Worm (Caenorhabditis elegans): ENCODE data around the gene Y57E12AL.6.

Y57E12AL.6 gene

DNA sequence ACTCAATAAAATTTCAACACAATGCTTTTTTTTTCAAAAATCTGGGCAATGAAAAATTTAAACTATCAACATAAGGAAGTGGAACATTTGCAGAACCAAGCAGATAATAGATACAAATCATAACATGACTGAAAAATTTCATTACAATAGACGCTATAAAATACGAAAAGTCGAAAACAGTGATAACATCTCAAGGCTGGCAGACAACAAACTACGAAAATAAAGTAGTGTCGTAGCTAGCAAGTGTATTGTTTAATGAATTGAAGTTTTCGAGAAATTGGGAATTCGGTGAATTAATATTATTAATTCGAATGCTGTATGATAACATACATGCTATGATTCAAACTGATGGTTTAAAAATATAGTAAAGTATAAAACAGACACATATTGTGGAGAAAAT is 36.5 kb upstream of the Y57E12AL.6 start:
- TF ChIP-seq efl-3 (GFP tag; optimal IDR thresholded peaks at IDR 0.05) (no peak), nhr-85 (tag) (no peak), efl-1 (optimal IDR thresholded peaks at IDR 0.05) (no peak), efl-1 (GFP tag; optimal IDR thresholded peaks at IDR 0.05 in 1 of 2) (peak in 1 of 2 experiments; percentile 6)

DNA sequence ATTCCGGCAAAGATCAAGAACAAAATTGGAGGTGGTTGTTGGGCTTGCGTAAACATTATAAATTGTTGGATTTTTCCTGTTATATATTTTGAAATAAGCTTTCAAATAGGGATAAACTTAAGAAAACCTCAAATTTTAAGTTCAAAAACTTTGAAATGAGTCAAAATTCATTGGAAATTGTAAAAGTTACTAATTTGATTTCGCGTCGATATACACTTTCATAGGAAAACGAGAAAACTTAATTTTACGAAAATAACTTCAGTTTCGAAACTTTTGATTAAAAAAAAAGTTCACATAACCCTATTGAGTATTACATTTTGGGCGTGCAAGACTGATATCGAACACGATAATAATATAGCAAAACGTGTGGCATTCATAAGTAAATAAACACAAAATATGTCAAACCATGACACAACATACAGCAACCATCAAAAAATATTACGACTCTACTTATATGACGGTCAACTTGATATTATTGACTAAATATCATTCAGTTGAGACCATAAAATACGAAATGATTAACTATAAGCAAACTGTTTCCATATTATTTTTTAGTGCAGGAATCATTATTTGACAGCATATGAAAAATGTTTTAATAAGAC is 36.0 kb upstream of the Y57E12AL.6 start:
- TF ChIP-seq snu-23 (GFP tag; optimal IDR thresholded peaks at IDR 0.05): no peak
- TF ChIP-seq efl-1 (optimal IDR thresholded peaks at IDR 0.05): no peak
- peak in 1 of 2 experiments; percentile 91 for TF ChIP-seq efl-1 (GFP tag; optimal IDR thresholded peaks at IDR 0.05 in 1 of 2)

DNA sequence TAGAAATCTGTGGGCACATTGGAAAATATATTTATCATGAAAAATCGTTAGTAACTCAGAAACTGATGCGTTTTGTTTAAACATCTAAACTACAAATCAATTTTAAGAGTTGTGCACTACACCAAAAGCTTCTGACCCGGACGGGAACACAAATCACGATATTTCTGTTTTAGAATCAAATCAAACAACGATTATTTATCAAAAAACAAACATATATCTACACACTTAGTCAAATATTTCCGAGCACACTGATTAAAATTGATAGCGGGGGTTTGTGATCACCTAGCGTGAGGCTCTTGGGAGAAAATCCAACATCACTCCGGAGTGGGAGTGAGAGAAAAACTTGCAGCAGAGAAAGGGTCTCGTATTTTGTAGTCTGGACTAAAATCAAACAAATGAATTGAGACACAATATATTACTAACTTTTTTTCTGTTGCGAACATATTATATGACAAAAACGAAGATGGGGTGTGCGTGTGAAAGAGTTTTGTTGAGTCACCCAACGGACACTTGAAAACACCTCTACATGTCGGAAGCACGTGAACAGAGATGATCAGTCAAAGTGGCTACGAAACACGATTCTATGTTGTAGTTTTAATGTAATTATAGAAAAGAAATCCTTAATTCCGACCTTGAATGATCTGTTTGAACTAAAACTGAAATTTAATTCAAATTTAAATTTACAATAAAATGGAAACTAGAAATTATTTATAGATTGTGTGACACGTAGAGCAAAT is 35.2 kb upstream of the Y57E12AL.6 start:
- TF ChIP-seq nhr-20 (tag; optimal IDR thresholded peaks at IDR 0.05): peak; percentile 51
- no peak for TF ChIP-seq unc-62 (GFP tag; optimal IDR thresholded peaks at IDR 0.05)
- peak; percentile 19 for TF ChIP-seq nhr-71 (tag; optimal IDR thresholded peaks at IDR 0.05)
- TF ChIP-seq nhr-85 (tag): peak; percentile 71
- TF ChIP-seq dsc-1 (tag; optimal IDR thresholded peaks at IDR 0.05): peak; percentile 14
- TF ChIP-seq lin-14 (GFP tag; optimal IDR thresholded peaks at IDR 0.05): peak; percentile 15
- no peak for TF ChIP-seq unc-86 (tag; optimal IDR thresholded peaks at IDR 0.05)
- peak; percentile 67 for TF ChIP-seq elt-2 (tag; optimal IDR thresholded peaks at IDR 0.05)

DNA sequence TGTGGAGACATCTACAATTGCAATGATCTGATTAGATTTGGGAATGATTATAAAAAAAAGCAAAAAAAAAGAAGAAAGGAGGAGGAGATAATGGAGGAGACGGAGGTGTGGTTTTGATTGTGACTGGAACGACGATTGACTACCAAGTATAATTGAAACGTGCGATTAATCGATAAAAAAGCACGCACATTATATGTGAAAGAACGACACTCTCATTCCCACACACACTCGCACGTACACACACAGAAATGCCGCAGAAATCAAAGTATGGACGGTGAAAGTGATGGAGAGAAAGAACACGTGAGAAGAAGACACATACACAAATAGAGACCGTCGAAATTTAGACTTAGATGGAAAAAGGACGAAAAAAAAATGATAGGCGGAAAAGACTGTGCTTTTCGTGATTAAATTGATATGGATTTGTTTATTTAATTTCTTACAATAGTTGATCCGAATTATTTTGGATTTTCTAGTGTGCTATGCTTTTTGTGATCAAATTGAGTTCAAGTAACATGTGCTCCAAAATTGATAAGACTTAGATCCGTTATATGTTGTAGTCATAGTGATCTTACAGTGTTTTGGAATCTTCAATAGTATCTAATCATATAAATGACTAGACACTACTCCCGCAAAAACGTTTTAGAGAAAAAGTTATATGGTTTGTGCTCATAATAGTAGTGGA is 33.6 kb upstream of the Y57E12AL.6 start, which contains the start of gene nhr-135:
nhr-135 (minus strand) TSS at position 51 of the 682 bp plus-strand sequence.
- TF ChIP-seq unc-130 (tag; optimal IDR thresholded peaks at IDR 0.05) (peak; percentile 56), lsy-2 (tag; optimal IDR thresholded peaks at IDR 0.05) (peak in 1 of 2 experiments; percentile 50), nhr-28 (tag; optimal IDR thresholded peaks at IDR 0.05) (no peak), ets-5 (GFP tag; IDR thresholded peaks at IDR 0.05) (no peak), sup-37 (GFP tag; optimal IDR thresholded peaks at IDR 0.05) (no peak), pag-3 (tag; optimal IDR thresholded peaks at IDR 0.05; ENCODE audit: borderline replicate concordance, insufficient read depth) (no peak), nhr-76 (tag; optimal IDR thresholded peaks at IDR 0.05) (no peak), nhr-77 (tag; optimal IDR thresholded peaks at IDR 0.05) (peak; percentile 43), nhr-71 (tag; optimal IDR thresholded peaks at IDR 0.05) (peak; percentile 66), C34B4.2 (tag; optimal IDR thresholded peaks at IDR 0.05) (no peak), zip-4 (GFP tag; optimal IDR thresholded peaks at IDR 0.05) (no peak), grh-1 (GFP tag; IDR thresholded peaks at IDR 0.05) (no peak), mep-1 (tag; optimal IDR thresholded peaks at IDR 0.05) (peak; percentile 58), tbx-2 (tag; optimal IDR thresholded peaks at IDR 0.05) (peak; percentile 40), lin-14 (GFP tag; optimal IDR thresholded peaks at IDR 0.05) (peak; percentile 83), ceh-82 (tag; optimal IDR thresholded peaks at IDR 0.05) (no peak), mdl-1 (tag; optimal IDR thresholded peaks at IDR 0.05) (peak in 1 of 2 experiments; percentile 89), lir-3 (tag; optimal IDR thresholded peaks at IDR 0.05; ENCODE audit: poor library complexity) (no peak), C16A3.4 (tag; optimal IDR thresholded peaks at IDR 0.05) (peak; percentile 6), elt-2 (tag; optimal IDR thresholded peaks at IDR 0.05) (peak; percentile 81), nhr-19 (GFP tag; conservative IDR thresholded peaks at IDR 0.05) (peak; percentile 25), ama-1 (optimal IDR thresholded peaks at IDR 0.05) (no peak), aly-2 (tag; optimal IDR thresholded peaks at IDR 0.05) (no peak), nhr-20 (tag; optimal IDR thresholded peaks at IDR 0.05) (peak; percentile 93), mef-2 (tag; optimal IDR thresholded peaks at IDR 0.05) (no peak), skn-1 (tag; optimal IDR thresholded peaks at IDR 0.05) (no peak), pax-3 (tag; optimal IDR thresholded peaks at IDR 0.05) (no peak), fkh-10 (GFP tag; optimal IDR thresholded peaks at IDR 0.05) (no peak), sox-4 (tag; optimal IDR thresholded peaks at IDR 0.05) (no peak), nhr-85 (tag) (peak; percentile 57), zag-1 (tag; optimal IDR thresholded peaks at IDR 0.05) (no peak), snu-23 (GFP tag; optimal IDR thresholded peaks at IDR 0.05) (peak; percentile 70), efl-3 (GFP tag; optimal IDR thresholded peaks at IDR 0.05) (no peak), blmp-1 (tag; optimal IDR thresholded peaks at IDR 0.05) (peak; percentile 99), nhr-11 (tag; optimal IDR thresholded peaks at IDR 0.05) (no peak), unc-86 (tag; optimal IDR thresholded peaks at IDR 0.05) (no peak), isw-1 (GFP tag; IDR thresholded peaks at IDR 0.05) (no peak), nhr-47 (tag; optimal IDR thresholded peaks at IDR 0.05) (peak; percentile 27), nhr-12 (tag; optimal IDR thresholded peaks at IDR 0.05) (no peak)
